Fruit fly (Drosophila melanogaster): ENCODE results near the gene CG1806.

The CG1806 gene

dm6 chrX:12050292-12050691 is 43.3 kb downstream of the CG1806 start:
- TF ChIP-seq Sp1 (GFP tag; optimal IDR thresholded peaks at IDR 0.05) (no peak), GATAd (GFP tag; optimal IDR thresholded peaks at IDR 0.05) (no peak), usp (GFP tag; optimal IDR thresholded peaks at IDR 0.05) (no peak), dl (GFP tag; optimal IDR thresholded peaks at IDR 0.05; ENCODE audit: insufficient read depth in 1 of 2, partially characterized antibody in 2 of 2) (no peak), fru (GFP tag; optimal IDR thresholded peaks at IDR 0.05) (no peak), dmrt93B (GFP tag; optimal IDR thresholded peaks at IDR 0.05) (no peak), h (GFP tag; optimal IDR thresholded peaks at IDR 0.05) (no peak), CG9705 (GFP tag; optimal IDR thresholded peaks at IDR 0.05) (no peak)

DNA sequence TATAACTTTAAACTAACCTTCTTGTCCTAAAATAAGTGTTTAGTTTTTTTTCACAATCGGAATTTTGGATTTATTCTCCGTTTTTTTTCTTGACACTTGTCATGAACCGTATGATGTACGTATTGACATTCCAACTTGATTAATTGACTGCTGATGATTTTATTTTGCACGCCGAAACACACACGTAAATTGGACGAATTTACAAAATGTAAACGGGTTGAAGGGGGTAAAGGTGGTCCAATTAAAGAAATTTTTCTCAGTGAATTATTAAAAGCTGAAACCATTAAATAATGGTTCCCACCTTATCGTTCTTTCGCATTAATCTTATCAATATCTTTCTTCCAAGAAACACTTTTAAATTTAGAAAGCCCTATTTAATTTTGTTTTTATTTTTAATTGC is 49.6 kb downstream of the CG1806 start, which contains the start of gene Uch-L5R:
TSS of gene Uch-L5R (minus strand) at position 101 of the 400 bp plus-strand sequence.
- TF ChIP-seq Hr83 (GFP tag; optimal IDR thresholded peaks at IDR 0.05; ENCODE audit: poor library complexity, severe bottlenecking): no peak
- no peak for TF ChIP-seq sv (GFP tag; optimal IDR thresholded peaks at IDR 0.05)
- no peak for TF ChIP-seq Hnf4 (GFP tag; optimal IDR thresholded peaks at IDR 0.05)
- TF ChIP-seq CrebA (GFP tag; optimal IDR thresholded peaks at IDR 0.05; ENCODE audit: borderline replicate concordance): no peak

dm6 chrX:12059495-12059894 is 52.5 kb downstream of the CG1806 start, which contains the start of gene Muc11A:
Muc11A (plus strand) TSS chrX:12059795.
- TF ChIP-seq OdsH (GFP tag; optimal IDR thresholded peaks at IDR 0.05): no peak
- TF ChIP-seq rgr (GFP tag; optimal IDR thresholded peaks at IDR 0.05): no peak
- no peak for TF ChIP-seq Dif (GFP tag; optimal IDR thresholded peaks at IDR 0.05; ENCODE audit: partially characterized antibody)
- TF ChIP-seq Jra (GFP tag; optimal IDR thresholded peaks at IDR 0.05): no peak
- no peak for TF ChIP-seq pan (optimal IDR thresholded peaks at IDR 0.05)
- no peak for TF ChIP-seq Dfd (GFP tag; optimal IDR thresholded peaks at IDR 0.05)
- TF ChIP-seq woc (GFP tag; optimal IDR thresholded peaks at IDR 0.05): no peak
- TF ChIP-seq Abd-B (GFP tag; optimal IDR thresholded peaks at IDR 0.05): no peak
- no peak for TF ChIP-seq foxo (GFP tag; optimal IDR thresholded peaks at IDR 0.05)
- TF ChIP-seq dsf (GFP tag; optimal IDR thresholded peaks at IDR 0.05; ENCODE audit: borderline replicate concordance): no peak
- TF ChIP-seq dl (GFP tag; optimal IDR thresholded peaks at IDR 0.05; ENCODE audit: insufficient read depth in 1 of 2, partially characterized antibody in 2 of 2): no peak
- TF ChIP-seq tai (GFP tag; optimal IDR thresholded peaks at IDR 0.05): no peak
- TF ChIP-seq jim (GFP tag; optimal IDR thresholded peaks at IDR 0.05): no peak
- TF ChIP-seq ey (GFP tag; optimal IDR thresholded peaks at IDR 0.05): no peak
- no peak for TF ChIP-seq fru (GFP tag; optimal IDR thresholded peaks at IDR 0.05)
- no peak for TF ChIP-seq psq (GFP tag; optimal IDR thresholded peaks at IDR 0.05)
- no peak for TF ChIP-seq Hr78 (GFP tag; optimal IDR thresholded peaks at IDR 0.05)
- no peak for TF ChIP-seq Myc (optimal IDR thresholded peaks at IDR 0.05)

Data from whole organism, wandering third instar larva.